Worm (Caenorhabditis elegans): ENCODE measurements around the gene nhr-10.

DNA sequence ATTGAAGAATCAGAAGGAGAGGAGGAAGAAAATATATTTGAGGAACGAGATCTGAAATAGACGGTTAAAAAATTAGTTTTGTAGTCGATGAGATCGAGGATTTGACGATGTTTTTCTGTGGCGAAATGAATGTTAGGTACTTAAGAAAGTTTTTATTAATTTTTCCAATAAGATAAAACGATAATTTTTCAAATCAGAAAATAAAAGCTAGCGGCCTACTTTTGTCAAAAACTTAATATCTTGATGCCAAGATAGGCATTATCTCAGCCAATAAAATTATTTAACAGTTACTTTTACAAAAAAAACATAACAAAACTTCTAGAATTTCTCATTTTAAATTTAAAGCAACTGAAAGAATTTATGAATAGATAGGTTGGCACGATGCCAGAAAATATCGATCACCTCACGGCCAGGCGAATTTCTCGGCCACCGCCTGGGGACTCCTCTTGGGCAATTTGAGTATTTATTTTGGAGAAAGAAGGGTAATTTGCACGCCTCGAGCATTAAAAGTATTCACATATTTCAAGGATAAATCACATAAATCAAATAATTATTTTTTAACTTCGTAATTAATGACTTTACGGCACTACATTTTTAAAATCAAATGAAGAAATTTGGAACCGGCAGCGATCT, 27.4 kb downstream of the nhr-10 start, which contains the start of gene fubl-2:
- TF ChIP-seq pag-3 (tag; optimal IDR thresholded peaks at IDR 0.05; ENCODE audit: borderline replicate concordance, insufficient read depth) (no peak), C34B4.2 (tag; optimal IDR thresholded peaks at IDR 0.05) (no peak), mep-1 (tag; optimal IDR thresholded peaks at IDR 0.05) (peak; percentile 51), nhr-12 (tag; optimal IDR thresholded peaks at IDR 0.05) (no peak), lin-15B (tag; optimal IDR thresholded peaks at IDR 0.05) (peak; percentile 66), jun-1 (tag; optimal IDR thresholded peaks at IDR 0.05) (no peak)
